Worm (Caenorhabditis elegans): Measurements from ENCODE around the gene F41G3.21.

Gene F41G3.21

ce11 chrII:6776418-6777034, 23.8 kb upstream of the F41G3.21 start, which contains the start of gene ssup-72 (continued):
- TF ChIP-seq lin-39 (tag; optimal IDR thresholded peaks at IDR 0.05) (no peak), nhr-12 (tag; optimal IDR thresholded peaks at IDR 0.05) (no peak), sox-4 (tag; optimal IDR thresholded peaks at IDR 0.05) (peak; percentile 83), hlh-4 (tag; optimal IDR thresholded peaks at IDR 0.05) (no peak), lin-15B (tag; optimal IDR thresholded peaks at IDR 0.05) (peak; percentile 39), sptf-1 (tag; optimal IDR thresholded peaks at IDR 0.05) (no peak), lsy-2 (tag; optimal IDR thresholded peaks at IDR 0.05) (peak; percentile 77 to 79), skn-1 (tag; optimal IDR thresholded peaks at IDR 0.05) (peak; percentile 45), ces-1 (GFP tag; optimal IDR thresholded peaks at IDR 0.05) (no peak), nhr-84 (tag; optimal IDR thresholded peaks at IDR 0.05) (no peak), swsn-7 (tag; optimal IDR thresholded peaks at IDR 0.05) (peak; percentile 80), fkh-8 (tag; optimal IDR thresholded peaks at IDR 0.05) (peak; percentile 74), Y116A8C.19 (tag; optimal IDR thresholded peaks at IDR 0.05; ENCODE audit: borderline replicate concordance) (peak; percentile 67), pax-3 (tag; optimal IDR thresholded peaks at IDR 0.05) (peak; percentile 85), jun-1 (tag; optimal IDR thresholded peaks at IDR 0.05) (no peak), snpc-4 (tag; optimal IDR thresholded peaks at IDR 0.05) (peak; percentile 41), nhr-47 (tag; optimal IDR thresholded peaks at IDR 0.05) (peak; percentile 86), ztf-11 (tag; optimal IDR thresholded peaks at IDR 0.05) (peak in 1 of 2 experiments; percentile 88), nhr-237 (tag; optimal IDR thresholded peaks at IDR 0.05) (no peak), ceh-8 (GFP tag; optimal IDR thresholded peaks at IDR 0.05) (no peak), nhr-71 (tag; optimal IDR thresholded peaks at IDR 0.05) (peak; percentile 90), unc-86 (tag; optimal IDR thresholded peaks at IDR 0.05) (peak; percentile 77), aly-2 (tag; optimal IDR thresholded peaks at IDR 0.05) (peak; percentile 4), lin-14 (GFP tag; optimal IDR thresholded peaks at IDR 0.05) (peak; percentile 84), efl-1 (optimal IDR thresholded peaks at IDR 0.05) (peak; percentile 27 to 87), efl-1 (GFP tag; optimal IDR thresholded peaks at IDR 0.05 in 1 of 2) (peak; percentile 87 to 98), nhr-20 (tag; optimal IDR thresholded peaks at IDR 0.05) (peak; percentile 83), grh-1 (GFP tag; IDR thresholded peaks at IDR 0.05) (peak; percentile 51; the same call in 1 of the 2 replicates), nhr-19 (GFP tag; conservative IDR thresholded peaks at IDR 0.05) (peak; percentile 79), nhr-90 (tag; optimal IDR thresholded peaks at IDR 0.05; ENCODE audit: poor library complexity) (peak; percentile 87), C34B4.2 (tag; optimal IDR thresholded peaks at IDR 0.05) (no peak), dpl-1 (GFP tag; optimal IDR thresholded peaks at IDR 0.05) (peak; percentile 80 to 90 (median 85)), egl-13 (tag; optimal IDR thresholded peaks at IDR 0.05) (peak; percentile 86), isw-1 (GFP tag; IDR thresholded peaks at IDR 0.05) (peak; percentile 50), aha-1 (tag; optimal IDR thresholded peaks at IDR 0.05) (no peak), nhr-77 (tag; optimal IDR thresholded peaks at IDR 0.05) (peak; percentile 15), elt-3 (tag; optimal IDR thresholded peaks at IDR 0.05) (peak in 2 of 6 experiments; percentile 32 to 47), nhr-76 (tag; optimal IDR thresholded peaks at IDR 0.05) (no peak), nhr-11 (tag; optimal IDR thresholded peaks at IDR 0.05) (no peak), fkh-10 (GFP tag; optimal IDR thresholded peaks at IDR 0.05) (no peak), fos-1 (tag; optimal IDR thresholded peaks at IDR 0.05) (no peak), unc-62 (GFP tag; optimal IDR thresholded peaks at IDR 0.05) (no peak), ceh-90 (tag; optimal IDR thresholded peaks at IDR 0.05) (peak; percentile 86), alr-1 (tag; optimal IDR thresholded peaks at IDR 0.05; ENCODE audit: borderline replicate concordance) (no peak), mef-2 (tag; optimal IDR thresholded peaks at IDR 0.05) (no peak), lin-35 (GFP tag; optimal IDR thresholded peaks at IDR 0.05) (peak; percentile 84 to 91), lir-3 (tag; optimal IDR thresholded peaks at IDR 0.05; ENCODE audit: poor library complexity) (peak; percentile 94)

Measured in whole organism, L1 larva.